Worm (Caenorhabditis elegans): Measurements from ENCODE around the gene atg-3.

DNA sequence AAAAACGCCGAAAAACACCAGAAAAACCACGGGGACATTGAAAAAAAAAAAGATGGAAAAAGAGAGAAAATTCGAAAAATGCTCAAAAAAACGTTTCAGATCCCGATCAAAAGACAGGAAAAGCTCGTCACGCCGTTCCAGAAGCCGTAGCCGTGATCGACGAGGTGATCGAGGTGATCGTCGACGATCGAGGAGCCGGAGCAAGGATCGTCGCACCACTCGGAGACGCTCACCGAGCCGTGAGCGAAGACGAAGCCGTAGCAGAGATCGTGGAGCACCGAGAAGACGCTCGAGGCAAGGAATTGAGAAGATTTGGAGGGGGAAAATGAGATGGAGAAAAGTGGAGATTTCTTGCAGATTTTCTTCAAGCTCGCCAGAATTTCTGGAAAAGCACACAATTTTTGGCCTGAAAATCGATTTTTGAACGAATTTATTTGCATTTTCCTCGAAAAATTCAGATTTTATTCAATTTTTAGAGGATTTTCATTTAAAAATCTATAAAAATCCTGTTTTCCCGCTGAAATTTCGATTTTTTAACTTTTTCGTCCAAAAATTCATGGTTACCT is 3.0 kb downstream of the atg-3 start:
- TF ChIP-seq nhr-237 (tag; optimal IDR thresholded peaks at IDR 0.05) = no peak
- no peak for TF ChIP-seq M03D4.4 (tag; optimal IDR thresholded peaks at IDR 0.05)
- TF ChIP-seq bed-3 (GFP tag; optimal IDR thresholded peaks at IDR 0.05) = no peak
- TF ChIP-seq nhr-28 (tag; optimal IDR thresholded peaks at IDR 0.05) = no peak
- TF ChIP-seq nhr-76 (tag; optimal IDR thresholded peaks at IDR 0.05) = no peak
- no peak for TF ChIP-seq sem-2 (GFP tag; optimal IDR thresholded peaks at IDR 0.05)
- no peak for TF ChIP-seq pha-4 (tag; optimal IDR thresholded peaks at IDR 0.05)
- TF ChIP-seq unc-39 (tag; optimal IDR thresholded peaks at IDR 0.05) = no peak
- no peak for TF ChIP-seq ces-1 (GFP tag; optimal IDR thresholded peaks at IDR 0.05)
